Fruit fly (Drosophila melanogaster) whole organism, prepupa: Measurements from ENCODE around the gene Cby.

Source experiments
- Blimp-1 ChIP-seq: fragments of 200-800 bp; sonication (Bioruptor generic); optimal IDR thresholded peaks from 3 replicates; lab custom pipeline; 2017; ENCODE audit warnings: missing biosample characterization, missing genetic modification characterization, mild to moderate bottlenecking, moderate library complexity, missing genetic modification reagents
- CG10669 ChIP-seq: fragments of 200-800 bp; sonication (Bioruptor generic); optimal IDR thresholded peaks from 3 replicates; lab custom pipeline; 2018; ENCODE audit warnings: missing biosample characterization, mild to moderate bottlenecking, missing genetic modification characterization, moderate library complexity
- CG11762 ChIP-seq: fragments of 200-800 bp; sonication (Bioruptor generic); optimal IDR thresholded peaks from 3 replicates; lab custom pipeline; 2016; ENCODE audit warnings: missing biosample characterization, missing genetic modification characterization; ENCODE audit not compliant: insufficient read depth
- CG1621 ChIP-seq: fragments of 200-800 bp; sonication (Bioruptor generic); optimal IDR thresholded peaks from 3 replicates; lab custom pipeline; 2018; ENCODE audit warnings: missing biosample characterization, mild to moderate bottlenecking, missing genetic modification characterization
- CG16779 ChIP-seq: fragments of 200-800 bp; sonication (Bioruptor generic); optimal IDR thresholded peaks from 3 replicates; lab custom pipeline; 2017; ENCODE audit warnings: missing biosample characterization, mild to moderate bottlenecking, missing genetic modification characterization
- CG3032 ChIP-seq: fragments of 200-800 bp; optimal IDR thresholded peaks from 2 replicates; lab custom pipeline; 2019; ENCODE audit warnings: missing biosample characterization, mild to moderate bottlenecking, missing genetic modification characterization, moderate library complexity
- CG4318 ChIP-seq: fragments of 200-800 bp; sonication (Bioruptor generic); optimal IDR thresholded peaks from 3 replicates; lab custom pipeline; 2017; ENCODE audit warnings: missing biosample characterization, mild to moderate bottlenecking, missing genetic modification characterization
- CG6163 ChIP-seq: fragments of 200-800 bp; sonication (Bioruptor generic); IDR thresholded peaks from 3 replicates; pipeline ENCODE4 v1.3.6; 2022; ENCODE audit warnings: missing biosample characterization, missing genetic modification characterization
- CG6792 ChIP-seq: fragments of 200-800 bp; sonication (Bioruptor generic); optimal IDR thresholded peaks from 3 replicates; lab custom pipeline; 2016; ENCODE audit warnings: missing biosample characterization, missing genetic modification characterization
- CG6808 ChIP-seq: fragments of 200-800 bp; sonication (Bioruptor generic); optimal IDR thresholded peaks from 3 replicates; lab custom pipeline; 2017; ENCODE audit warnings: missing biosample characterization, missing genetic modification characterization, mild to moderate bottlenecking, moderate library complexity, missing genetic modification reagents
- CG6854 ChIP-seq: fragments of 200-800 bp; sonication (Bioruptor generic); optimal IDR thresholded peaks from 2 replicates; lab custom pipeline; 2017; ENCODE audit warnings: missing biosample characterization, mild to moderate bottlenecking, missing genetic modification characterization
- CG7368 ChIP-seq: fragments of 200-800 bp; sonication (Bioruptor generic); optimal IDR thresholded peaks from 3 replicates; lab custom pipeline; 2016; ENCODE audit warnings: missing biosample characterization, missing genetic modification characterization
- CG8119 ChIP-seq: fragments of 200-800 bp; sonication (Bioruptor generic); IDR thresholded peaks from 3 replicates; pipeline ENCODE4 v1.3.6; 2022; ENCODE audit warnings: missing biosample characterization, missing genetic modification characterization
- CG8319 ChIP-seq: fragments of 200-800 bp; sonication (Bioruptor generic); optimal IDR thresholded peaks from 3 replicates; lab custom pipeline; 2016; ENCODE audit warnings: missing biosample characterization, missing genetic modification characterization
- CG8632 ChIP-seq: fragments of 200-800 bp; sonication (Bioruptor generic); optimal IDR thresholded peaks from 3 replicates; lab custom pipeline; 2016; ENCODE audit warnings: missing biosample characterization, missing genetic modification characterization
- CG9139 ChIP-seq: fragments of 200-800 bp; sonication (Bioruptor generic); optimal IDR thresholded peaks from 3 replicates; lab custom pipeline; 2017; ENCODE audit warnings: missing biosample characterization, mild to moderate bottlenecking, missing genetic modification characterization
- Eip75B ChIP-seq: fragments of 200-800 bp; sonication (Bioruptor generic); optimal IDR thresholded peaks from 3 replicates; lab custom pipeline; 2016; ENCODE audit warnings: missing biosample characterization, missing genetic modification characterization
- Eip78C ChIP-seq: fragments of 200-800 bp; sonication (Bioruptor generic); peaks from one replicate; lab custom pipeline; 2016; ENCODE audit warnings: missing biosample characterization, missing genetic modification characterization
- Eip93F ChIP-seq: fragments of 200-800 bp; sonication (Bioruptor generic); optimal IDR thresholded peaks from 2 replicates; lab custom pipeline; 2016; ENCODE audit warnings: missing biosample characterization, mild to moderate bottlenecking, missing genetic modification characterization
- Ets21C ChIP-seq: fragments of 200-800 bp; sonication (Bioruptor generic); optimal IDR thresholded peaks from 3 replicates; lab custom pipeline; 2016; ENCODE audit warnings: missing biosample characterization, missing genetic modification characterization
- Ets96B ChIP-seq: fragments of 200-800 bp; optimal IDR thresholded peaks from 2 replicates; lab custom pipeline; 2019; ENCODE audit warnings: missing biosample characterization, mild to moderate bottlenecking, missing genetic modification characterization, moderate library complexity
- Hr38 ChIP-seq: sonication (Bioruptor generic); optimal IDR thresholded peaks from 2 replicates; lab custom pipeline; 2016; ENCODE audit warnings: missing biosample characterization, missing genetic modification characterization
- Hr39 ChIP-seq: fragments of 200-800 bp; sonication (Bioruptor generic); optimal IDR thresholded peaks from 2 replicates; lab custom pipeline; 2016; ENCODE audit warnings: missing biosample characterization, missing genetic modification characterization
- Hr4 ChIP-seq: fragments of 200-800 bp; sonication (Bioruptor generic); optimal IDR thresholded peaks from 3 replicates; lab custom pipeline; 2016; ENCODE audit warnings: missing biosample characterization, missing genetic modification characterization
- Lpt ChIP-seq: fragments of 200-800 bp; sonication (Bioruptor generic); optimal IDR thresholded peaks from 3 replicates; lab custom pipeline; 2016; ENCODE audit warnings: missing biosample characterization, missing genetic modification characterization
- Met ChIP-seq: fragments of 200-800 bp; sonication (Bioruptor generic); optimal IDR thresholded peaks from 3 replicates; lab custom pipeline; 2016; ENCODE audit warnings: missing biosample characterization, missing genetic modification characterization
- OdsH ChIP-seq: fragments of 200-800 bp; sonication (Bioruptor generic); optimal IDR thresholded peaks from 3 replicates; lab custom pipeline; 2016; ENCODE audit warnings: missing biosample characterization, missing genetic modification characterization
- Smox ChIP-seq: fragments of 200-800 bp; sonication (Bioruptor generic); optimal IDR thresholded peaks from 3 replicates; lab custom pipeline; 2016; ENCODE audit warnings: missing biosample characterization, missing genetic modification characterization
- Sox14 ChIP-seq: fragments of 200-800 bp; sonication (Bioruptor generic); optimal IDR thresholded peaks from 3 replicates; lab custom pipeline; 2016; ENCODE audit warnings: missing biosample characterization, missing genetic modification characterization
- Sox15 ChIP-seq: fragments of 200-800 bp; sonication (Bioruptor generic); optimal IDR thresholded peaks from 3 replicates; lab custom pipeline; 2016; ENCODE audit warnings: missing biosample characterization, missing genetic modification characterization
- achi ChIP-seq: fragments of 200-800 bp; sonication (Bioruptor generic); optimal IDR thresholded peaks from 3 replicates; lab custom pipeline; 2016; ENCODE audit warnings: missing biosample characterization, missing genetic modification characterization
- acj6 ChIP-seq: fragments of 200-800 bp; sonication (Bioruptor generic); optimal IDR thresholded peaks from 3 replicates; lab custom pipeline; 2016; ENCODE audit warnings: missing biosample characterization, missing genetic modification characterization
- cyc ChIP-seq: fragments of 200-800 bp; sonication (Bioruptor generic); optimal IDR thresholded peaks from 3 replicates; lab custom pipeline; 2016; ENCODE audit warnings: missing biosample characterization, missing genetic modification characterization
- dac ChIP-seq: fragments of 200-800 bp; sonication (Bioruptor generic); optimal IDR thresholded peaks from 2 replicates; lab custom pipeline; 2017; ENCODE audit warnings: missing biosample characterization, mild to moderate bottlenecking, missing genetic modification characterization
- dsx ChIP-seq: fragments of 200-800 bp; optimal IDR thresholded peaks from 3 replicates; lab custom pipeline; 2019; ENCODE audit warnings: missing biosample characterization, mild to moderate bottlenecking, missing genetic modification characterization, moderate library complexity; ENCODE audit not compliant: poor library complexity, severe bottlenecking
- eg ChIP-seq: fragments of 200-800 bp; sonication (Bioruptor generic); IDR thresholded peaks from 3 replicates; pipeline ENCODE4 v1.3.6; 2022; ENCODE audit warnings: missing biosample characterization, missing genetic modification characterization
- fd59A ChIP-seq: fragments of 200-800 bp; sonication (Bioruptor generic); optimal IDR thresholded peaks from 2 replicates; lab custom pipeline; 2017; ENCODE audit warnings: missing biosample characterization, mild to moderate bottlenecking, missing genetic modification characterization, missing genetic modification reagents
- fd85E ChIP-seq: fragments of 200-800 bp; sonication (Bioruptor generic); optimal IDR thresholded peaks from 3 replicates; lab custom pipeline; 2016; ENCODE audit warnings: missing biosample characterization, missing genetic modification characterization
- fkh ChIP-seq: fragments of 200-800 bp; sonication (Bioruptor generic); optimal IDR thresholded peaks from 3 replicates; lab custom pipeline; 2017; ENCODE audit warnings: missing biosample characterization, mild to moderate bottlenecking, missing genetic modification characterization, moderate library complexity
- lz ChIP-seq: fragments of 200-800 bp; sonication (Bioruptor generic); optimal IDR thresholded peaks from 3 replicates; lab custom pipeline; 2016; ENCODE audit warnings: missing biosample characterization, missing genetic modification characterization
- net ChIP-seq: fragments of 200-800 bp; sonication (Bioruptor generic); optimal IDR thresholded peaks from 3 replicates; lab custom pipeline; 2016; ENCODE audit warnings: missing biosample characterization, missing genetic modification characterization
- pdm3 ChIP-seq: fragments of 200-800 bp; sonication (Bioruptor generic); optimal IDR thresholded peaks from 3 replicates; lab custom pipeline; 2016; ENCODE audit warnings: missing biosample characterization, missing genetic modification characterization
- spab ChIP-seq: fragments of 200-800 bp; sonication (Bioruptor generic); optimal IDR thresholded peaks from 2 replicates; lab custom pipeline; 2017; ENCODE audit warnings: missing biosample characterization, mild to moderate bottlenecking, missing genetic modification characterization, missing genetic modification reagents
- ss ChIP-seq, 2 experiments: fragments of 200-800 bp; sonication (Bioruptor generic); optimal IDR thresholded peaks; 2 replicates in 1 of 2; 3 replicates in 1 of 2; lab custom pipeline; 2017 to 2018; ENCODE audit warnings: mild to moderate bottlenecking in 2 of 2, missing biosample characterization in 2 of 2, missing genetic modification characterization in 2 of 2, moderate library complexity in 1 of 2
- svp ChIP-seq: fragments of 200-800 bp; sonication (Bioruptor generic); peaks from one replicate; lab custom pipeline; 2016; ENCODE audit warnings: missing biosample characterization, missing genetic modification characterization
- topi ChIP-seq: fragments of 200-800 bp; sonication (Bioruptor generic); optimal IDR thresholded peaks from 3 replicates; lab custom pipeline; 2016; ENCODE audit warnings: missing biosample characterization, missing genetic modification characterization
- vri ChIP-seq: fragments of 200-800 bp; sonication (Bioruptor generic); optimal IDR thresholded peaks from 3 replicates; lab custom pipeline; 2016; ENCODE audit warnings: missing biosample characterization, mild to moderate bottlenecking, missing genetic modification characterization

The Cby gene

DNA sequence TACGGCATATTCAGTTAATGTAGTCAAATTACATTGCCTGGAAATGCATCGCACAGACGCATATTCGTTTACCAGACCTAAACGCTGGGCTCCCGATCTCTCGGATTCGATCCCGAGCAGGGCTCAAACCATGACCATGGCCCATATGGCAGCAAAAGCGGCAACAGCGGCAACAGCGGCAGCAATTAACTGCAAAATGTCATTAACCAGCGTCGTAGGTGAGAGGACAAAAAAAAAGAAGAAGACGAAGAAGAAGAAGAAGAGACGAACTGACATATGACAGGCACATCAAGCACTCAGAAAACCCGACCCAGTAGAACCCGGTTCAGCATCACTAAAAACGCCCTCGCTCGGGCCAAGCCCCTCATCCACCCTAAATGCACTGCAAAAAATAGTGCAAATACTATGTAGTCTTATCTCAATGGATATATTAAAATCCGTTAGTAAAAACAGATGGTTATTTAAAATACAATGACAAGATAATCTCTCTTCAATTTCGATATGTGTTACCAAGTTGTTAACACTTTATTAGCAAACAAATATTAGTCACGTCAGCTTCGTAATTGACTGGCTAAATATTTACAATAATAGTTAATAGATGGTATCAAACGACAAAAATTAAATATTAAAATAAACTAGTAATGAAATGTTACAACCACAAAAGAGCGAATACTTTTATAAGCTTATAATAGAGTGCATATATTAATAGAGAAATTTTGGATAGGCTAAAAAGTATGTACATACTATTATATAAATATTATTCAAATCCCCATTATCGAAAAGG lies 41.8 kb upstream of the Cby start (continued):
- TF ChIP-seq spab (GFP tag; lab: Kevin White, UChicago) (peak; percentile 59), CG16779 (tag; lab: Kevin White, UChicago) (no peak), Hr38 (GFP tag; lab: Kevin White, UChicago) (no peak), CG6163 (no peak), Blimp-1 (GFP tag; lab: Kevin White, UChicago) (no peak), CG6854 (GFP tag; lab: Kevin White, UChicago) (no peak), Eip75B (GFP tag; lab: Kevin White, UChicago) (peak; percentile 17), Sox14 (GFP tag; lab: Kevin White, UChicago) (no peak), Hr4 (GFP tag; lab: Kevin White, UChicago) (no peak), lz (GFP tag; lab: Kevin White, UChicago) (no peak), Ets96B (tag; lab: Kevin White, UChicago) (peak; percentile 63), Lpt (GFP tag; lab: Kevin White, UChicago) (no peak)

DNA sequence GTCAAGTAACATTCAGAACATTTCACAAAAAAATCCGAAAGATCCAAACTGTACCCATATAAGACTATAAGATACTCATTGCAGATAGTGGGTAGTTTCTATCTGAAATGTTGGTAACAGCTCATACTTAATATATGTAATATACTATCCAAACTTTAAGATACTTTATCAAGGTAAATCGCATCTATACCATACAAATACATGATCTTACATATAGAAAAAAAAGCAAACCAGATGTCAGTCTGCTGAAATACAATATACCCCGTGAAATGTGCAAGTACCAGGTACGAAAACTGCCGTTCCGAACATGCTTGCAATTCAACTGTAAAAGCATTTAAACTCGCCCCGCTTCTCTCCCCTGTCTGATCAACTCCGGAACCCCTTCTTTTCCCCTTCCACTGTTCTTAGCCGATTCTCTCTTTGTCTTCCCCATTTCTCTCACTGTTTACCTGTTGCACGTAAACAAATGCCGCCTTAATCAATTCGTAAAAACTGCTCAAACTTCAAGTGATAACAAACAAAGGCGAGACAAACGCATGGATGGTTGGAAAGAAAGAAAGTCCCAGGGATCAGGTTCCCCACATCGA lies 40.3 kb upstream of the Cby start:
- TF ChIP-seq Sox15 (GFP tag; lab: Kevin White, UChicago) (no peak), CG1621 (no peak), svp (GFP tag; lab: Kevin White, UChicago) (peak; percentile 86), CG6792 (GFP tag; lab: Kevin White, UChicago) (peak; percentile 7), Eip93F (no peak), CG11762 (GFP tag; lab: Kevin White, UChicago) (peak; percentile 8), acj6 (GFP tag; lab: Kevin White, UChicago) (peak; percentile 58), CG6163 (peak; percentile 45; the same call in 1 of the 3 replicates), pdm3 (GFP tag; lab: Kevin White, UChicago) (peak; percentile 48), Blimp-1 (GFP tag; lab: Kevin White, UChicago) (no peak), net (GFP tag; lab: Kevin White, UChicago) (no peak), CG7368 (GFP tag; lab: Kevin White, UChicago) (no peak), CG10669 (peak; percentile 9), CG9139 (GFP tag; lab: Kevin White, UChicago) (no peak), dsx (GFP tag; lab: Kevin White, UChicago) (no peak), CG8632 (peak; percentile 1), fkh (GFP tag; lab: Kevin White, UChicago) (no peak), lz (GFP tag; lab: Kevin White, UChicago) (peak; percentile 50), CG6808 (no peak), fd85E (no peak), CG3032 (tag; lab: Kevin White, UChicago) (peak; percentile 15), Hr4 (GFP tag; lab: Kevin White, UChicago) (peak; percentile 58), topi (GFP tag; lab: Kevin White, UChicago) (peak; percentile 73), Eip78C (GFP tag; lab: Kevin White, UChicago) (peak; percentile 85), Met (GFP tag; lab: Kevin White, UChicago) (peak; percentile 81), cyc (GFP tag; lab: Kevin White, UChicago) (peak; percentile 56), dac (GFP tag; lab: Kevin White, UChicago) (no peak), achi (GFP tag; lab: Kevin White, UChicago) (peak; percentile 52), CG8119 (GFP tag; lab: Robert Waterston, UW) (no peak; the same call in 2 of the 3 replicates), CG8319 (no peak), vri (peak; percentile 14), Hr38 (GFP tag; lab: Kevin White, UChicago) (no peak), Hr39 (GFP tag; lab: Kevin White, UChicago) (peak; percentile 67), CG16779 (tag; lab: Kevin White, UChicago) (no peak), ss (GFP tag; optimal IDR thresholded peaks at IDR 0.05; lab: Kevin White, UChicago) (peak in 1 of 2 experiments; percentile 1), CG4318 (GFP tag; lab: Kevin White, UChicago) (no peak), OdsH (GFP tag; lab: Kevin White, UChicago) (peak; percentile 65), spab (GFP tag; lab: Kevin White, UChicago) (peak; percentile 3), Ets21C (GFP tag; lab: Kevin White, UChicago) (peak; percentile 38), fd59A (no peak), Smox (GFP tag; lab: Kevin White, UChicago) (peak; percentile 73), eg (GFP tag; lab: Robert Waterston, UW) (no peak)
